Fruit fly (Drosophila melanogaster) whole organism, embryonic: ENCODE data around the gene CG4020.

ENCODE experiments used
- CG14860 ChIP-seq: fragments of 200-800 bp; sonication (Bioruptor generic); IDR thresholded peaks from 3 replicates; pipeline ENCODE4 v1.3.6; 2022; ENCODE audit warnings: missing biosample characterization, missing genetic modification characterization; ENCODE audit not compliant: partially characterized antibody
- HmgZ ChIP-seq: fragments of 200-800 bp; sonication (Bioruptor generic); optimal IDR thresholded peaks from 2 replicates; lab custom pipeline; 2018; ENCODE audit warnings: missing biosample characterization, mild to moderate bottlenecking, missing genetic modification characterization
- Xrp1 ChIP-seq: fragments of 200-800 bp; sonication (Bioruptor generic); IDR thresholded peaks from 2 replicates; pipeline ENCODE4 v1.3.6; 2022; ENCODE audit warnings: missing biosample characterization, missing genetic modification characterization
- chm ChIP-seq: fragments of 200-800 bp; sonication (Bioruptor generic); IDR thresholded peaks from 2 replicates; pipeline ENCODE4 v1.3.6; 2022; ENCODE audit warnings: missing biosample characterization, missing genetic modification characterization
- da ChIP-seq: fragments of 200-800 bp; sonication (Bioruptor generic); optimal IDR thresholded peaks from 2 replicates; lab custom pipeline; 2016; ENCODE audit warnings: missing biosample characterization, missing genetic modification characterization
- insv ChIP-seq, 2 experiments: fragments of 200-800 bp; sonication (Bioruptor generic); optimal IDR thresholded peaks; 3 replicates each; lab custom pipeline; 2016 to 2018; ENCODE audit warnings: missing biosample characterization in 2 of 2, missing genetic modification characterization in 2 of 2
- mld ChIP-seq: fragments of 200-800 bp; sonication (Bioruptor generic); IDR thresholded peaks from 3 replicates; pipeline ENCODE4 v1.3.6; 2022; ENCODE audit warnings: missing biosample characterization, missing genetic modification characterization; ENCODE audit not compliant: partially characterized antibody

- TF ChIP-seq mld (GFP tag; lab: Robert Waterston, UW) (no peak), HmgZ (tag; lab: Kevin White, UChicago) (no peak), CG14860 (GFP tag; lab: Robert Waterston, UW) (no peak), insv (GFP tag; optimal IDR thresholded peaks at IDR 0.05; lab: Kevin White, UChicago) (no peak), chm (GFP tag; lab: Robert Waterston, UW) (no peak), da (no peak), Xrp1 (GFP tag; lab: Robert Waterston, UW) (no peak)
Measured at dm6 chrX:5952265-5952664, 46.7 kb downstream of the CG4020 start, which contains the start of gene CG6048.
